Worm (Caenorhabditis elegans) whole organism, late embryonic: ENCODE measurements around the gene ifc-1.

Source experiments
- C08G9.2 ChIP-seq: sonication (generic microtip); optimal IDR thresholded peaks from 2 replicates; lab custom pipeline; 2016; ENCODE audit warnings: mild to moderate bottlenecking, missing genetic modification characterization, moderate library complexity, missing compliant biosample characterization
- K02D7.2 ChIP-seq: sonication (generic microtip); optimal IDR thresholded peaks from 2 replicates; lab custom pipeline; 2017; ENCODE audit warnings: mild to moderate bottlenecking, missing genetic modification characterization, missing compliant biosample characterization
- Y22D7AL.16 ChIP-seq: sonication (generic microtip); optimal IDR thresholded peaks from 2 replicates; lab custom pipeline; 2016; ENCODE audit warnings: missing genetic modification characterization, missing compliant biosample characterization
- ahr-1 ChIP-seq: sonication (generic microtip); optimal IDR thresholded peaks from 2 replicates; lab custom pipeline; 2016; ENCODE audit warnings: missing genetic modification characterization, missing compliant biosample characterization
- ceh-14 ChIP-seq: sonication (generic microtip); optimal IDR thresholded peaks from 2 replicates; lab custom pipeline; 2016; ENCODE audit warnings: missing genotype, missing genetic modification characterization, missing compliant biosample characterization
- ceh-19 ChIP-seq: fragments of 200-800 bp; sonication (Bioruptor generic); optimal IDR thresholded peaks from 2 replicates; lab custom pipeline; 2018; ENCODE audit warnings: mild to moderate bottlenecking, missing genetic modification characterization, missing compliant biosample characterization
- ceh-2 ChIP-seq: sonication (generic microtip); optimal IDR thresholded peaks from 2 replicates; lab custom pipeline; 2016; ENCODE audit warnings: missing genotype, missing genetic modification characterization, missing compliant biosample characterization
- ceh-24 ChIP-seq: sonication (generic microtip); optimal IDR thresholded peaks from 2 replicates; lab custom pipeline; 2016; ENCODE audit warnings: mild to moderate bottlenecking, missing genetic modification characterization, missing compliant biosample characterization
- ceh-30 ChIP-seq: fragments of 150-350 bp; optimal IDR thresholded peaks from 2 replicates; lab custom pipeline; 2014; ENCODE audit warnings: missing biosample characterization, missing genetic modification characterization
- ceh-48 ChIP-seq: sonication (generic microtip); optimal IDR thresholded peaks from 2 replicates; lab custom pipeline; 2016; ENCODE audit warnings: missing genetic modification characterization, inconsistent platforms, missing compliant biosample characterization
- ceh-6 ChIP-seq: fragments of 200-800 bp; sonication (Bioruptor generic); optimal IDR thresholded peaks from 2 replicates; lab custom pipeline; 2018; ENCODE audit warnings: mild to moderate bottlenecking, missing genetic modification characterization, missing compliant biosample characterization
- dmd-4 ChIP-seq: sonication (generic microtip); optimal IDR thresholded peaks from 2 replicates; lab custom pipeline; 2016; ENCODE audit warnings: borderline replicate concordance, missing genetic modification characterization, missing compliant biosample characterization
- elt-2 ChIP-seq: sonication (generic microtip); optimal IDR thresholded peaks from 2 replicates; lab custom pipeline; 2016; ENCODE audit warnings: missing genetic modification reagents, missing genetic modification characterization, missing compliant biosample characterization
- elt-4 ChIP-seq: sonication (generic microtip); optimal IDR thresholded peaks from 2 replicates; lab custom pipeline; 2016; ENCODE audit warnings: missing genetic modification characterization, missing compliant biosample characterization
- eyg-1 ChIP-seq: sonication (generic microtip); optimal IDR thresholded peaks from 2 replicates; lab custom pipeline; 2016; ENCODE audit warnings: missing genotype, missing genetic modification characterization, missing compliant biosample characterization
- fkh-6 ChIP-seq: sonication (generic microtip); optimal IDR thresholded peaks from 2 replicates; lab custom pipeline; 2016; ENCODE audit warnings: missing genetic modification characterization, missing compliant biosample characterization
- gmeb-2 ChIP-seq: sonication (generic microtip); optimal IDR thresholded peaks from 2 replicates; lab custom pipeline; 2016; ENCODE audit warnings: missing genetic modification characterization, inconsistent platforms, missing compliant biosample characterization
- hlh-13 ChIP-seq: fragments of 200-800 bp; sonication (Bioruptor generic); optimal IDR thresholded peaks from 2 replicates; lab custom pipeline; 2018; ENCODE audit warnings: mild to moderate bottlenecking, missing genetic modification characterization, missing compliant biosample characterization
- hlh-15 ChIP-seq: sonication (generic microtip); optimal IDR thresholded peaks from 2 replicates; lab custom pipeline; 2016; ENCODE audit warnings: missing genetic modification characterization, missing compliant biosample characterization
- hlh-30 ChIP-seq: sonication (generic microtip); optimal IDR thresholded peaks from 2 replicates; lab custom pipeline; 2017; ENCODE audit warnings: antibody characterized with exemption, missing genetic modification characterization, missing compliant biosample characterization; ENCODE audit not compliant: insufficient read depth
- madf-2 ChIP-seq: sonication (generic microtip); optimal IDR thresholded peaks from 2 replicates; lab custom pipeline; 2017; ENCODE audit warnings: missing genetic modification characterization, missing compliant biosample characterization
- nfya-1 ChIP-seq: sonication (generic microtip); optimal IDR thresholded peaks from 2 replicates; lab custom pipeline; 2017; ENCODE audit warnings: missing genetic modification characterization, mild to moderate bottlenecking, missing compliant biosample characterization, antibody characterized with exemption, moderate library complexity
- nhr-232 ChIP-seq: sonication (generic microtip); optimal IDR thresholded peaks from 2 replicates; lab custom pipeline; 2016; ENCODE audit warnings: missing genetic modification characterization, missing compliant biosample characterization
- pag-3 ChIP-seq: sonication (generic microtip); optimal IDR thresholded peaks from 2 replicates; lab custom pipeline; 2016; ENCODE audit warnings: missing compliant biosample characterization, missing genetic modification characterization, borderline replicate concordance
- pax-1 ChIP-seq: fragments of 150-350 bp; optimal IDR thresholded peaks from 2 replicates; lab custom pipeline; 2014; ENCODE audit warnings: missing biosample characterization, missing genetic modification characterization
- pqm-1 ChIP-seq: sonication (generic microtip); optimal IDR thresholded peaks from 2 replicates; lab custom pipeline; 2016; ENCODE audit warnings: missing genetic modification characterization, missing compliant biosample characterization
- ref-2 ChIP-seq: sonication (generic microtip); optimal IDR thresholded peaks from 2 replicates; lab custom pipeline; 2016; ENCODE audit warnings: missing genetic modification characterization, missing compliant biosample characterization
- sox-4 ChIP-seq: sonication (generic microtip); optimal IDR thresholded peaks from 2 replicates; lab custom pipeline; 2017; ENCODE audit warnings: mild to moderate bottlenecking, missing genetic modification characterization, inconsistent platforms, missing compliant biosample characterization
- syd-9 ChIP-seq: sonication (generic microtip); optimal IDR thresholded peaks from 2 replicates; lab custom pipeline; 2016; ENCODE audit warnings: mild to moderate bottlenecking, missing genetic modification characterization, moderate library complexity, missing compliant biosample characterization
- tbx-7 ChIP-seq: sonication (generic microtip); optimal IDR thresholded peaks from 2 replicates; lab custom pipeline; 2016; ENCODE audit warnings: missing genotype, missing genetic modification characterization, missing compliant biosample characterization
- ttx-3 ChIP-seq: sonication (generic microtip); optimal IDR thresholded peaks from 2 replicates; lab custom pipeline; 2016; ENCODE audit warnings: missing genetic modification reagents, missing genetic modification characterization, missing compliant biosample characterization
- unc-55 ChIP-seq: sonication (generic microtip); optimal IDR thresholded peaks from 2 replicates; lab custom pipeline; 2017; ENCODE audit warnings: missing biosample characterization, missing genetic modification reagents, missing genetic modification characterization
- unc-86 ChIP-seq: sonication (generic microtip); optimal IDR thresholded peaks from 2 replicates; lab custom pipeline; 2016; ENCODE audit warnings: missing genetic modification characterization, missing compliant biosample characterization
- zip-5 ChIP-seq: sonication (generic microtip); optimal IDR thresholded peaks from 2 replicates; lab custom pipeline; 2016; ENCODE audit warnings: missing genetic modification characterization, missing compliant biosample characterization

Gene ifc-1

DNA sequence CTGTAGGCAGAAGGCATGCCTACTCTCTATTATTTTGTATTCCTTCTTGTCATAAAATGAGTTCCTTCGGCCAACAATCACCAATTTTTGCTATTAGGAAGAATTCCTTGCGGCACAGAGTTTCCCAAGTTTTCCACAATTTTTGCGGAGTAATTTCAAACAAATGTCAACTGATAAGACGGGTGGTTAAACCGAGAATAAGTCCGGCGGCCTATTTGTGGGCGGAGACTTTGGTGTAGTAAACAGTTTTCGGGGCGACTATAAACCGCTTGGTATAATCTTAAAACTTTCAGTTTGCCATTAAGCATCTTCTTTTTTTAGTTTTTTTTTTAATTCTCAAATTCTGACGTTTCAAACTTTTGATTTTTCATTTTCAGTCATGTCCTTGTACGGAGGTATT lies at the start of gene ifc-1:
TSS of gene ifc-1 (plus strand) at position 378 of the 400 bp plus-strand sequence.
- TF ChIP-seq nfya-1 (tag; lab: Kevin White, UChicago), result no peak
- TF ChIP-seq unc-86, result no peak
- TF ChIP-seq hlh-13 (GFP tag; lab: Kevin White, UChicago), result no peak
- no peak for TF ChIP-seq ceh-24 (tag; lab: Kevin White, UChicago)
- no peak for TF ChIP-seq madf-2 (tag; lab: Kevin White, UChicago)
- no peak for TF ChIP-seq unc-55 (GFP tag; lab: Kevin White, UChicago)
- no peak for TF ChIP-seq pqm-1 (tag; lab: Kevin White, UChicago)
- no peak for TF ChIP-seq hlh-15 (tag; lab: Kevin White, UChicago)
- no peak for TF ChIP-seq pag-3
- TF ChIP-seq syd-9 (tag; lab: Kevin White, UChicago), result no peak
- TF ChIP-seq ceh-30 (tag; lab: Kevin White, UChicago), result no peak
- TF ChIP-seq C08G9.2 (tag; lab: Kevin White, UChicago), result no peak
- TF ChIP-seq sox-4 (tag; lab: Kevin White, UChicago), result no peak
- no peak for TF ChIP-seq Y22D7AL.16 (tag; lab: Kevin White, UChicago)
- TF ChIP-seq dmd-4 (tag; lab: Kevin White, UChicago), result no peak
- TF ChIP-seq ceh-6, result no peak
- TF ChIP-seq ceh-14 (tag; lab: Kevin White, UChicago), result no peak
- TF ChIP-seq ceh-19 (GFP tag; lab: Kevin White, UChicago), result no peak
- TF ChIP-seq ceh-48 (tag; lab: Kevin White, UChicago), result no peak
- no peak for TF ChIP-seq elt-2 (tag; lab: Kevin White, UChicago)

DNA sequence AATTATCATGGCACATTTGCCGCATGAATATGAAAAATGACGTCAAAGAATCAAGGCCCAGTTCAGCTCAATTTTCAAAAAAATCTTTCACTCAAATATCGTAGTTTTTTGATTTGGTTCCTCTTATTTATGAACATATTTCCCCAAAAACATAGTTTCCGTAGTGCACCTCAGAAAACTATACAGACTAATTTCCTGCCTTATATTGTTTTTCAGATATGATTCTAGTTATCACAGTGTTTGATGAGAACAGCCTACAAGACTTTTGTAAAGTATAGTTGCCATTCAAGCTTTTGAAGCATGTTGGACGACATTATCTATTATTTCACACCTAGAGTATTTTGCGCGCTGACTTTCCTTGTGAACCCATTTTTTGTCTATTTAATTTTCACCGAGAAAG lies 48.5 kb upstream of the ifc-1 start, which contains the start of gene srj-50:
TSS of gene srj-50 (plus strand) at position 301 of the 400 bp plus-strand sequence.
- no peak for TF ChIP-seq ttx-3 (tag; lab: Kevin White, UChicago)
- no peak for TF ChIP-seq elt-4 (tag; lab: Kevin White, UChicago)

DNA sequence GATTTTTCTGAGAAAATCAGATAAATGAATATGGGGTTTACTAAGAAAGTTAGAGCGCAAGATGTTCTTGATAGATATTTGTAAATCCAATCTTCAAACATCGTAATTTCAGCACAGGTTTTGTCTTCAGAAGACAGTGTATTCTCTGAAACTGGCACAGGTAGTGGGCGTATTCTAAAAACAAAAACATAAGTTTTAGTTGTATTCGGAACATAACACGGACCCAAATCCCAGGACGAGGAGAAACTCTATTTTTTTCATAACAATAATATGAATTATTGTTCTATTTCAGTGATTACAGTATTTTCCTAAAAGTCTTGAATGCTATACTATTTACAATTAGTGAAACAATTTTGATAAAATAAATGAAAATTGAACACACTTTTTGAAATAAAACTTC lies 44.7 kb upstream of the ifc-1 start, which contains the start of gene srj-45:
TSS of gene srj-45 (minus strand) at position 101 of the 400 bp plus-strand sequence.
- TF ChIP-seq ceh-6, result no peak

DNA sequence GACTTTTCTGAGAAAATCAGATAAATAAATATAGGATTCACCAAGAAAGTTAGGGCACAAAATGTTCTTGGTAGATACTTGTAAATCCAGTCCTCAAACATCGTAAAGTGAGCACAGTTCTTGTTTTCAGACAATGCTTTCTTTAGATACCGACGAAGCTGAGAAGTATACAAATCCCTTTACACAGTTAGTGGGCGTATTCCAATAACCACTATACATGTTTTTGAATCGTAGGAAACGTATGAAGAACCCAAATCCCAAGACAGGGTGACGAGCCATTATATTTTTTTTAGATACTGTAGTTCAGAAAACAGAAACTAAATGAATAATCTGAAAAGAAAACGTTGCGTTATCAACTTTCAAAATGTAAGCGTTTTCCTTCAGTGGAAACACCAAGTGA lies 35.4 kb upstream of the ifc-1 start, which contains the start of gene srj-44:
TSS of gene srj-44 (minus strand) at position 101 of the 400 bp plus-strand sequence.
- no peak for TF ChIP-seq pax-1
- TF ChIP-seq eyg-1 (tag; lab: Kevin White, UChicago), result no peak
- no peak for TF ChIP-seq ceh-30 (tag; lab: Kevin White, UChicago)
- TF ChIP-seq unc-86, result no peak
- TF ChIP-seq fkh-6 (tag; lab: Kevin White, UChicago), result no peak
- no peak for TF ChIP-seq hlh-15 (tag; lab: Kevin White, UChicago)
- no peak for TF ChIP-seq ahr-1 (tag; lab: Kevin White, UChicago)
- no peak for TF ChIP-seq tbx-7 (tag; lab: Kevin White, UChicago)
- no peak for TF ChIP-seq elt-2 (tag; lab: Kevin White, UChicago)
- TF ChIP-seq nhr-232, result no peak
- no peak for TF ChIP-seq hlh-13 (GFP tag; lab: Kevin White, UChicago)
- TF ChIP-seq ref-2, result no peak
- TF ChIP-seq ceh-6, result no peak
- no peak for TF ChIP-seq gmeb-2 (tag; lab: Kevin White, UChicago)
- no peak for TF ChIP-seq hlh-30 (tag; lab: Kevin White, UChicago)
- TF ChIP-seq K02D7.2, result no peak
- TF ChIP-seq ceh-2 (tag; lab: Kevin White, UChicago), result no peak
- TF ChIP-seq zip-5 (tag; lab: Kevin White, UChicago), result no peak
- TF ChIP-seq ttx-3 (tag; lab: Kevin White, UChicago), result no peak
